Worm (Caenorhabditis elegans): Measurements from ENCODE around the gene dpyd-1.

Gene dpyd-1

DNA sequence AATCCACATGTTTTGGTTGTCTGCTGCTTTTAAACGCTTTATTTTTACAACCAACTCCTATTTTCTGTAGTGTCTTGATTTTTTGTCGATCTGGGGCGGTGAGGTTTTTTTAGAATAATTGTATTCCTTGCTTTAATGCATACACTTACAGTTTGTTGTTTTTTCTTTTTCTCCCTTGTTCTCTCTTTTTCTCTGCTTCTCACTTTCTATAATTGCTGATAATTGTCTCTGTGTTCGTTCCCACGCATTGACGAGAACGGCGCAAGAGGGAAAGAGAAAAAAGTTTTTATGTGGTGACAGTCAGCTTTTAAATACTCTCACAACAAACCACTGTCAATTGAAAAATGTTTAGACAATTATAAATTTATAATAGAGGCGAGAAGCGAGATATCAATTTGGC lies 8.9 kb upstream of the dpyd-1 start:
- TF ChIP-seq nfya-2 (GFP tag; IDR thresholded peaks at IDR 0.05) (no peak), nhr-80 (tag; optimal IDR thresholded peaks at IDR 0.05) (peak; percentile 37), T07F8.4 (tag; optimal IDR thresholded peaks at IDR 0.05) (no peak), ceh-40 (GFP tag; IDR thresholded peaks at IDR 0.05) (no peak), ztf-3 (GFP tag; optimal IDR thresholded peaks at IDR 0.05) (no peak), sea-2 (GFP tag; IDR thresholded peaks at IDR 0.05) (no peak)

DNA sequence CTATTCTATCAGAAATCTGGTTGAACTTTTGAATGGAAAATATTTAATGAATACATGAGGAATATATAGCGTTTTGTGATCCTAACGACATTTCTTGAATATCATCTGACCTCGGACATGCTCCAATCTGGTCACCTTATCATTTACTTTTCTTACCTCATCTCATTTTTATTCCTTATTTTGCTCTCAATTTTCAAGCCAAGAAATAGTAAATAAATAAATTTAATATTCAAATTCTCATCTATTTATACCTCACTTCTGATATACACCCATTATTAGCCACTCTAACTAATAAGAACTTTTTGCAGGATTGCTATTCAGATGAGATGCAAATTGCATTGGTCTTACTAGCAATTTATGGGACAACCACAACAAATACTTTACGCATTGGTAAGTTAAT lies 6.7 kb upstream of the dpyd-1 start, which contains the start of gene ddr-1:
Gene ddr-1 (plus strand): TSS at position 301 of the 400 bp plus-strand sequence.
- TF ChIP-seq F57A8.1 (GFP tag; optimal IDR thresholded peaks at IDR 0.05) (no peak), ztf-28 (GFP tag; IDR thresholded peaks at IDR 0.05) (no peak), F39B2.1 (GFP tag; IDR thresholded peaks at IDR 0.05) (no peak), ztf-6 (GFP tag; IDR thresholded peaks at IDR 0.05) (no peak), hlh-26 (GFP tag; conservative IDR thresholded peaks at IDR 0.05) (no peak), ceh-27 (GFP tag; optimal IDR thresholded peaks at IDR 0.05) (no peak), Y53F4B.3 (GFP tag; IDR thresholded peaks at IDR 0.05) (no peak), lir-1 (GFP tag; conservative IDR thresholded peaks at IDR 0.05) (no peak)

DNA sequence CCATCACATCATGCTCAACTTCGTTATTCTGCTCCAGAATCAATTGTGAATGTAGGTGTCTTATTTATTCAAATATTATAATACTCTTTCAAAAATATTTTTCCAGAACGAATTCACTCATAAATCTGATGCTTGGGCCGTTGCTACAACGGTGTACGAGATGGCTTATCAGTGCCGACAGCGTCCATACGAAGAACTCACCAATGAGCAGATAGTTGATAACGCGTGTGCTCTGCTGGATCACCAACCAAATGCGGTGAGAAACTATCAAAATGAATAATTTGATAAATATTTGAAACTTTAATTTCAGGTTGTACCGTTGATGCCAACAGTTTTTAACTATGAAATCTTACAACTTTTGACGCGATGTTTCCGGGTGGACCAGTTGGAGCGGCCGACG lies 2.0 kb upstream of the dpyd-1 start:
- TF ChIP-seq ccch-3 (GFP tag; optimal IDR thresholded peaks at IDR 0.05) (no peak), nhr-80 (tag; optimal IDR thresholded peaks at IDR 0.05) (peak; percentile 42)

DNA sequence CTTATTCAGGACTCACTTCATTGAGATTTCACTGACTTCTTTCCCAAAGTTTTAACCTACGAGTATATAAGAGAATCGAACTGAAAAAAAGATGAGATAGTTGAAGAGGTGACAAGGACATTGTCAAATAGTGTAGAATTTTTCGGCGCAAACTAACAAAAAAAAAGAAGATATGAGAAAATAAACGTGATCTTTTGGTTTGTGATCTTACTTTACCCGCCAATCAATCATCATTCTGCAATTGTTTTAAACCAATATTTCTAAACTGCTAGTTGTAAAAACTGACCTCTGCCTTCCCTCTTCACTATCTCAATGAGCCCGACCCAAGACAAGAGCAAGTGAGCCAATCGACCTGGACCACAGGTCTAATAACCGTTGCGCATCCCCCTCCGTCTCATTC lies 1.5 kb upstream of the dpyd-1 start:
- TF ChIP-seq ztf-28 (GFP tag; IDR thresholded peaks at IDR 0.05) (no peak), rpc-1 (optimal IDR thresholded peaks at IDR 0.05) (no peak), rpc-1 (tag; optimal IDR thresholded peaks at IDR 0.05) (no peak), lin-26 (GFP tag; IDR thresholded peaks at IDR 0.05) (no peak), madf-10 (tag; optimal IDR thresholded peaks at IDR 0.05) (no peak), F39B2.1 (GFP tag; IDR thresholded peaks at IDR 0.05) (0 out of 2 replicates have a peak, but pooled peaks have one; percentile 28), madf-8 (GFP tag; conservative IDR thresholded peaks at IDR 0.05) (no peak), ztf-26 (tag; optimal IDR thresholded peaks at IDR 0.05) (no peak), F57A8.1 (GFP tag; optimal IDR thresholded peaks at IDR 0.05) (no peak)

DNA sequence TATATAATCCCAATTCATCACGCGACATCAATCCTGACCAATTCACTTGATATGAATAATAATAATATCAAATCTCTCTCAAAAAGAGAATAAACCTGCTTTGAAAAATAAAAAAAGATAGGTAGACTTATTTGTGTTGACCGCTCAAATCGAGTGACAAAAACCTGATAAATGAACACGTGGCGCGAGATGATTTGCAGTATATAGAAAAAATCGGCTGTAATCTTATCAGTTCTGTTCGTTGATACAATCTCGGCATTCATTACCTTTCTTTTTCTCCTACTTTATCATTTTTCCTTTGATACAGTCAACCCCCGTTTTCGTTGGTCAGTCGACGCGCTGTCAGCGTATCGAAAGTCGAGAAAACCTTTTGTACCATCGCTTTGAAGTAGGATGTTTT lies 362 bp upstream of the dpyd-1 start:
- no peak for TF ChIP-seq zim-3 (tag; optimal IDR thresholded peaks at IDR 0.05)
- TF ChIP-seq snpc-4 (GFP tag; optimal IDR thresholded peaks at IDR 0.05) = no peak
- TF ChIP-seq snpc-4 (tag; optimal IDR thresholded peaks at IDR 0.05) = no peak
- TF ChIP-seq mcd-1 (GFP tag; IDR thresholded peaks at IDR 0.05) = peak; percentile 18; the same call in 1 of the 2 replicates
- no peak for TF ChIP-seq ztf-28 (GFP tag; IDR thresholded peaks at IDR 0.05)
- TF ChIP-seq let-607 (tag; optimal IDR thresholded peaks at IDR 0.05) = peak; percentile 47 to 91
- TF ChIP-seq F52B5.7 (tag; optimal IDR thresholded peaks at IDR 0.05) = no peak
- no peak for TF ChIP-seq madf-3 (GFP tag; IDR thresholded peaks at IDR 0.05)
- TF ChIP-seq pha-4 (tag; optimal IDR thresholded peaks at IDR 0.05) = no peak
- no peak for TF ChIP-seq him-1 (tag; optimal IDR thresholded peaks at IDR 0.05)
- no peak for TF ChIP-seq efl-1 (GFP tag; optimal IDR thresholded peaks at IDR 0.05)
- TF ChIP-seq madf-10 (tag; optimal IDR thresholded peaks at IDR 0.05) = peak; percentile 3
- TF ChIP-seq ceh-100 (GFP tag; IDR thresholded peaks at IDR 0.05) = no peak
- TF ChIP-seq nfya-1 (tag; optimal IDR thresholded peaks at IDR 0.05; ENCODE audit: borderline replicate concordance, insufficient read depth) = no peak
- no peak for TF ChIP-seq aptf-3 (GFP tag; IDR thresholded peaks at IDR 0.05)
- no peak for TF ChIP-seq ceh-40 (GFP tag; IDR thresholded peaks at IDR 0.05)
- TF ChIP-seq egl-44 (GFP tag; IDR thresholded peaks at IDR 0.05) = no peak
- no peak for TF ChIP-seq attf-6 (GFP tag; IDR thresholded peaks at IDR 0.05)
- TF ChIP-seq dpl-1 (GFP tag; optimal IDR thresholded peaks at IDR 0.05) = no peak
- no peak for TF ChIP-seq hlh-12 (tag; optimal IDR thresholded peaks at IDR 0.05)
- TF ChIP-seq ekl-4 (GFP tag; IDR thresholded peaks at IDR 0.05) = no peak
- no peak for TF ChIP-seq bed-2 (GFP tag; IDR thresholded peaks at IDR 0.05)
- no peak for TF ChIP-seq F10E7.11 (tag; optimal IDR thresholded peaks at IDR 0.05)
- no peak for TF ChIP-seq lir-1 (GFP tag; conservative IDR thresholded peaks at IDR 0.05)
- TF ChIP-seq K12H6.12 (tag; optimal IDR thresholded peaks at IDR 0.05) = no peak
- no peak for TF ChIP-seq D2030.7 (GFP tag; IDR thresholded peaks at IDR 0.05)
- TF ChIP-seq cebp-2 (GFP tag; IDR thresholded peaks at IDR 0.05) = no peak

Data from whole organism, young adult.